Fruit fly (Drosophila melanogaster) S2 (cell line): ENCODE measurements around the gene CG4733.

ENCODE experiments used
- CG8478 ChIP-seq: fragments of >200 bp; optimal IDR thresholded peaks from 2 replicates; lab custom pipeline; 2018
- CTCF ChIP-seq, 2 experiments: fragments of >200 bp; optimal IDR thresholded peaks; 2 replicates each; lab custom pipeline; 2018

Gene CG4733

DNA sequence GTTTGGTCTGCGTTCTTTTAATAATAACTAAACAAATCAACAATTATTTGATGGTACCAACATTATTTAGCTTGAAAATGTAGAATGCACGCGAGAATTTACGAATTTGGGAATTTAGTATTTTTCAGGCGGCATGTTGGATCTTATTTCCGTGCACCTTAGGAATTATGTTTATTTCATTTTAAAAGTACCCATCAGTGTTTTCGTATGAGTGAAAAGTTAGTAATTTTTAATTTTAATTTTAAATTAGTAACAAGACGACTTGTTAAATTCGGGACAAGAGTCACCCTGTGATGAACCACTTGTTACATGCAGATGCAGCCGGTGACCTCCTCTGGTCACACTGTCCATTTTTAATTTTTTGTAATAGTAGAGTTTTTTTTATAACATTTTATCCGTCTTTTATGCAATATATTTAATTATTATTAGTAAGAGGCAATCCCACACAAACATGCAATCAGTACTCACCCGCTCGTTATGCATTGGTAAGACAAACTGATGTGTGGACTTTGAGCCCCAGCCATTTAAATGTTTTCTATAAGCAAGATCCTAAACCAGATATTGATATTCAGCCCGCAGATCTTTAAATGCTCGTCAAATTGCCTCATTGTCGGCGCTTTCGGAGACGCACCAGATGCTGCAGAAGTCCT, 12.9 kb upstream of the CG4733 start, which contains the start of the genes CG17186 and Arc42:
Gene CG17186 (minus strand): TSS at position 88 of the 650 bp plus-strand sequence.
Gene Arc42 (plus strand): TSS at position 311 of the 650 bp plus-strand sequence.
- no peak for TF ChIP-seq CG8478 (lab: Kevin White, UChicago)
- TF ChIP-seq CTCF (optimal IDR thresholded peaks at IDR 0.05; lab: Kevin White, UChicago): no peak

dm6 chr3R:19879470-19880052, 10.9 kb upstream of the CG4733 start, which contains the start of gene Ask1:
Gene Ask1 (plus strand): TSS chr3R:19879719.
- no peak for TF ChIP-seq CG8478 (lab: Kevin White, UChicago)
- TF ChIP-seq CTCF (optimal IDR thresholded peaks at IDR 0.05; lab: Kevin White, UChicago): no peak

- no peak for TF ChIP-seq CG8478 (lab: Kevin White, UChicago)
- TF ChIP-seq CTCF (optimal IDR thresholded peaks at IDR 0.05; lab: Kevin White, UChicago): no peak
These were observed 10.0 kb upstream of the CG4733 start for dm6 chr3R:19880431-19880939.

DNA sequence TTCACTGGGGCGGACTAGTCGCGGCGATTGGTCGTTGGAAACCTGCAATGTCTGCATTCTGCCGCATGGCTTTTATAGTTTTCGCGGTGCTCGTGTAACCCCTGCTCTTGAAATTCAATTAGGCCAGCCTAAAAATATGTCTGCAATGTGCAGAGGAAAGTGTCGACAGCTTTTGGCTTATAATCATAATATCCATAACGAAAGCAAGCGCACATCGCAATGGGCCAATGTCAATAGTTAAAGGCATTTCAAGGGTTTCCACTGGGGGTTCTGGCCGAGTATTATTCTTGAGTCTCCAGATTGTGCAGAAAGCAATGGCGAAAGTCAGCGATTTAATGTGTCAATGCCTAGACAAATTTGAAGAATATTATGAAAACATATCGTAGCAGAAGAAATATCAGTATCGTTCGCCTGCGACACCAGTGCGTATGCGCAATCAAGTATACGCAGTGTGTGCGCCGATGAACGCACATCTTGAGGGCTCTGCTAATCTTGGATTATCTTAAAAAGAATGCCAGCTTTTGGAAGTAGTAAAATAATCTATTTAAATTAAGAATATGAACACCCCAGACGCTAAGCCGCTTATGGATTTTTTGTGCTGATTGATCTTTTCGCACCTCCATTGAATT, 2.2 kb upstream of the CG4733 start, which contains the start of gene ninaE:
Gene ninaE (minus strand): TSS at position 51 of the 629 bp plus-strand sequence.
- no peak for TF ChIP-seq CG8478 (lab: Kevin White, UChicago)

DNA sequence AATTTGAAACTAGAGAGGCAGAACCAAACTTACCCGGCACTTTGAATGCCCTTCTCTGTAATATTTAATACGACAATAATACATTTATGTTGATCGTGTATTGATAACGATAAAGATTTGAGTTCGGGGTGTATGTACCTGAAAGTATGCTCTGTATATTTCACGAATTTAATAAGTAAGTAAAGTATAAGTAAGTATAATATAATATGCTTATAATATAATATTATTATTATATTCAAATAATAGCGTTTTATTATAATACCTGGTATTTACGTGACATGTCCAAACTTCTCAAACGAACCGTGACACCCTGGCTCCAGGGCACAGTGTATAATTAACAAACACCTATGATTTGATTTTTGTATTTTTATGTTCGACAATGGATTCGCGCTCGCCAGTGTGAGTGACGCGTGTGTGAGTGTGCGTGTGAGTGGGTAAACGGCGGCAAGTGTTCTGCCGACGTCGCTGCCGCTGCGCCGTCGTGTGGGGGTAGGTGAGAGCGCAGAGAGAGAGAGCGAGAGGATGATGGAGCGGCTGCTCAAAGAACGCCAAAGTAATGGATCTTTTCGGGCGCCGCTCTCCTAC, 794 bp upstream of the CG4733 start:
- TF ChIP-seq CG8478 (lab: Kevin White, UChicago) (no peak), CTCF (optimal IDR thresholded peaks at IDR 0.05; lab: Kevin White, UChicago) (no peak)

- no peak for TF ChIP-seq CG8478 (lab: Kevin White, UChicago)
- TF ChIP-seq CTCF (optimal IDR thresholded peaks at IDR 0.05; lab: Kevin White, UChicago): no peak
These were observed 874 bp downstream of the CG4733 start for dm6 chr3R:19891363-19891762.

DNA sequence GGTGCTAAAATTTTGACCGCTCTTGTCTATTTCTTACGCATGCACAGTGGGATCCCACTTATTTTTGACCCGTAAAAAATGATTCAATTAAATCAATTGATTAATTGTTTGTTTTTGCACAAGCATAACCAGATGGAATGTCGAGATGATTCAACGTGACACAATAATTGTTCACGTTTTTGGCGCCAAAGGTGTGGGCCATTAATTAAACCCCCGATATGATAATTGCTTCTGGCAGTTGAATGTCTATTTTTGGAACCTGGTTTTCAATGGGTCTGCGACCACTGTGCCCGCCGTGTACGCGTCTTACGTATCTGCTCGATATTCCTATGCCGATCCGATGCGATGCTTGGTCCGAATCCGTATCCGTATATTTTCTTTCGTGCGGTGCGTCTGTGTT, 1.6 kb downstream of the CG4733 start:
- no peak for TF ChIP-seq CTCF (optimal IDR thresholded peaks at IDR 0.05; lab: Kevin White, UChicago)
- TF ChIP-seq CG8478 (lab: Kevin White, UChicago): no peak

- TF ChIP-seq CTCF (optimal IDR thresholded peaks at IDR 0.05; lab: Kevin White, UChicago) (no peak), CG8478 (lab: Kevin White, UChicago) (no peak)
These were observed 4.8 kb downstream of the CG4733 start for dm6 chr3R:19895305-19895704.

DNA sequence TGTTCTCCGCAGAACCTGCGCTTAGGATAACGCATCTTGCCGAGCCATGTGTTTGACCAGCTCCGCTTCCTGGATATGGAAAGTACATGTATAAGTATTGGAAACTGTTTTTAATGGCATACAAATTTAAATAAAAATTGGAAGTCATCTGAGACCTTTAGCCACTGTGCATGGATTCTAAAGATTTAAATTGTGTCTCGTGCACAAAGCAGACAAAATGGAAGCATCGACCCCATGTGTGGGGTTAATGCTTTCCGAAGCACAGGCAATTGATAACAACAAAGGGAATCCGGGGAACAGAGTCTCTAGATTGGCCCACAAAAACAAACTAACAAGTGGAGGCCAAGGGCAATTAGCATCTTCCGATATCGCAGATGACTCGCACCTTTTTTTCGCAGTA, 11.3 kb downstream of the CG4733 start:
- TF ChIP-seq CG8478 (lab: Kevin White, UChicago): no peak
- no peak for TF ChIP-seq CTCF (optimal IDR thresholded peaks at IDR 0.05; lab: Kevin White, UChicago)

DNA sequence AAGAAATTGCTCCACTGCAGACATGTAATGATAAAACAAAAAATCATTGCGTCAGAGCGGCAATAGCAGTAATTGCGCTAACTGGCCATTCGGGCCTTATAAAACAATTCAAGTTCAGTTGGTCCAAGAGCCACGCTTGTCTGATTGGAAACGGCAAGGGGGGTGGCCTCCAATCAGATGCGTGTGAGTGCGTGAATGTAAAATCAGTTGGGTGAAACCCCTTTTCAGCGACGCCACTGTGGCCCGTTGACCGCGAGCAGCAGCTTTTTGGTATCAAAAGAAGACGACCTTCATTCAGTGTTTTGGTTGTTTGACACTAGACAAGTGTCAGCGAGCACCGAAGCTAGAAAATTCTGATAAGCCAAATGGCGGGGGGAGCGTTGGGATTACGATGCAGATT, 11.8 kb downstream of the CG4733 start:
- no peak for TF ChIP-seq CTCF (optimal IDR thresholded peaks at IDR 0.05; lab: Kevin White, UChicago)

DNA sequence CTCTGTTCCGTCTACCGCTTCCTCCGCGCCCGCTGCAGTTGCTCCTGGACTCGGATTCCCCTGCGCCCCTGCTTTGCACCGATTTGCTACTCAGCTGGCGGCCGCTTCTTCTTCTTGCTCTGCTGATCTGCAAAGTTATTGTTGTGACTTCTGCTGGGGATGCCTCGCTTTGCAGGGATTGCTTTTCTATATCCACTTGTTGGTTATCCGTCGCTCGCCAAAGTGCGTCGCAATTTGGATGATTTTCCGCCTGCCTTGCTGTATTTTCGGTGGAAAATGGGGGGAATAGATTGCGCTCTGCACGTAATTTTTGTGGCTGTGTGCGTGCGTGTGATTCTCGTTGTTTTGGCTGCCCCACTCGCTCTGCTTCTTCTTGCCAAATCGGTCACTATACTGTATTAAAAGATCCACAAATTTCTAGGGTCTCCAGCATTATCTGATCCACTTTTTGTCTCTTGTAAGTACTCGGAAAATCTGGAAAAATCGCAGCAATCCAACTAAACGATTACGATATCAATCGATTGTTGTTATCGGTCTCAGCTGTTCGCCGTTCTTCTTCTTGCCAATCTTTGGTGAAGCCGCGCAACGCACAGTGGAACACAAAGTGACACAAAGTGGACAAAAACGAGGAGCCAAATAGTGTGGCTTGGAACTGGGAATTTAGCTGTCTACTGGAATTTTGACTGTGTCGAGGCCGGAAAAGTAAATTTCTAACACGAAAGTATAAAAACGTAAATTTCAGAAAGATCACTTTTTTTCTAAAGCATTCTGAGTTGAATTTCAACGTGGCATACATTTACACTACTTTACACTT, 12.6 kb downstream of the CG4733 start, which contains the start of gene ClpX:
Gene ClpX (minus strand): TSS at position 764 of the 814 bp plus-strand sequence.
- TF ChIP-seq CG8478 (lab: Kevin White, UChicago): no peak
- TF ChIP-seq CTCF (optimal IDR thresholded peaks at IDR 0.05; lab: Kevin White, UChicago): no peak

DNA sequence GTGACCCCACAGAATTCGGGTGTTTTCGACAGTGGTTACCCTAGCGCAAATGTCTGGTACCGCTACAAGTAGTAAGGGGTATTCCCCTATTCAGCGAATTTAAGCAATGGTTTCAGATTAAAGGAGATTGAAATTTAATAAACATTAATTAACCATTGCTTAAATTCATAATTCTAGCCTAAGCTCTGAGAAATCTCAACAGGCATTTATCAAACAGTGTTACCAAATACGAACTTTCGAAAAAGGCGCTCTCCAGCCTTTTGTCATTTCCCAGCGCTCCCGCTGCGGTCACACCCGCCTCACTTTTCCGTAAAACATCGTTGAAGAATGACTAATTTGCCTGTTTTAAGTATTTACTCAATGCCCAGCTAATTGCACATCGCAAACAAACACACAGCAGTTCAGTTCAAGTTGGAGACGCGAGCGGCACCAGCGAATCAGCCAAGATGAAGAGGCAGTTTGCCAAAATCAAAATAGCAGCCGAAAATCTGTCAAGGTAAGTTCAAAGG, 14.4 kb downstream of the CG4733 start, which contains the start of the genes Surf6 and RhoGAP92B:
Gene Surf6 (minus strand): TSS at position 4 of the 509 bp plus-strand sequence.
Gene RhoGAP92B (plus strand): TSS at position 300 of the 509 bp plus-strand sequence.
- TF ChIP-seq CG8478 (lab: Kevin White, UChicago) (no peak), CTCF (optimal IDR thresholded peaks at IDR 0.05; lab: Kevin White, UChicago) (peak in 1 of 2 experiments; percentile 9)

dm6 chr3R:19905932-19906439, 15.5 kb downstream of the CG4733 start:
- TF ChIP-seq CTCF (optimal IDR thresholded peaks at IDR 0.05; lab: Kevin White, UChicago): no peak
